Fruit fly (Drosophila melanogaster): Measurements from ENCODE around the gene Had1.
A peak's percentile ranks its signal among the peaks of the same experiment; 100 is the strongest.

Had1 gene

DNA sequence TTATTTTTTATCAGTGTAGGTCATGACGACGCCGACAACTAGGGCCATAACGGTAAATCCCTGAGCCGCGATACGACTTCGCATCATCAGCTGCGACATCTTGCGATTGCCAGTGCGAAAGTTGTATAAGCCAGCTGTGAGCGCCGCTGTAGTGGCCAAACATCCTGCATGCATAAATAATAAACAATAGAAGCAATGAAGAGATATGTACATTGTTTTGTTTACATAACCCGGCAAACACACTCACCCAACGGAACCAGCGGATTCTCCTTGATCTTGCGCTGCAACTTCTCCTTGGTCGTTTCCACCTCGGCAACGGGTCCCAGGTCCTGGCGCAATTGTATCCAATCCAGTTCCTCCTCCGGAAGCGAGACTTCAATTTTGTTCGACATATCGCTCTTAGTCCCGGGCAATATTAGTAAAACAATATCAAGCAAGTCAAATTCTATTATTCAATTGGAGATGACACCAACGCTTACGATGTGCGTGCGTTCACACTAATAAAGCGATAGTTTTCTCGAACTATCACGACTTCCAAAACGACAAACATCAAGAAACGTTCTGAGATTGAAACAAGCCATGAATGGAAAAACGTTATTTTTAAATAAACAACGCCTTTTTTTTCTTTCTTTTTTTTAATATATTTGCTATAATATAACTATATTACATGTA lies 23.2 kb upstream of the Had1 start (continued):
- no peak for TF ChIP-seq chn (GFP tag; optimal IDR thresholded peaks at IDR 0.05)
- peak; percentile 5 for TF ChIP-seq phol (tag; optimal IDR thresholded peaks at IDR 0.05)
- no peak for TF ChIP-seq Trl (optimal IDR thresholded peaks at IDR 0.05)
- no peak for TF ChIP-seq Trl (GFP tag; optimal IDR thresholded peaks at IDR 0.05)
- peak; percentile 58 for TF ChIP-seq pzg (GFP tag; optimal IDR thresholded peaks at IDR 0.05)
- TF ChIP-seq yki (optimal IDR thresholded peaks at IDR 0.05) = no peak
- no peak for TF ChIP-seq crc (GFP tag; optimal IDR thresholded peaks at IDR 0.05)
- no peak for TF ChIP-seq btn (GFP tag; optimal IDR thresholded peaks at IDR 0.05)
- TF ChIP-seq pita (GFP tag; optimal IDR thresholded peaks at IDR 0.05) = no peak
- TF ChIP-seq CG9727 (GFP tag; optimal IDR thresholded peaks at IDR 0.05) = no peak
- TF ChIP-seq ara (GFP tag; IDR thresholded peaks at IDR 0.05) = no peak
- no peak for TF ChIP-seq CG31224 (GFP tag; IDR thresholded peaks at IDR 0.05)
- TF ChIP-seq CG14860 (GFP tag; IDR thresholded peaks at IDR 0.05; ENCODE audit: partially characterized antibody) = peak; percentile 51
- no peak for TF ChIP-seq CG6689 (GFP tag; IDR thresholded peaks at IDR 0.05)
- TF ChIP-seq Mrtf (GFP tag; IDR thresholded peaks at IDR 0.05) = no peak
- TF ChIP-seq CG8290 (GFP tag; optimal IDR thresholded peaks at IDR 0.05) = no peak
- no peak for TF ChIP-seq CG8290 (tag; optimal IDR thresholded peaks at IDR 0.05)
- no peak for TF ChIP-seq fu2 (GFP tag; optimal IDR thresholded peaks at IDR 0.05)
- TF ChIP-seq CG12744 (GFP tag; optimal IDR thresholded peaks at IDR 0.05) = no peak
- no peak for TF ChIP-seq Camta (GFP tag; optimal IDR thresholded peaks at IDR 0.05)
- TF ChIP-seq h (optimal IDR thresholded peaks at IDR 0.05) = no peak
- no peak for TF ChIP-seq CG12104 (GFP tag; optimal IDR thresholded peaks at IDR 0.05)
- TF ChIP-seq dmrt11E (tag; optimal IDR thresholded peaks at IDR 0.05) = no peak
- TF ChIP-seq TFAM (GFP tag; optimal IDR thresholded peaks at IDR 0.05) = no peak
- no peak for TF ChIP-seq CG1602 (GFP tag; optimal IDR thresholded peaks at IDR 0.05)
- no peak for TF ChIP-seq CG4854 (GFP tag; optimal IDR thresholded peaks at IDR 0.05)
- TF ChIP-seq CG1233 (GFP tag; optimal IDR thresholded peaks at IDR 0.05) = no peak
- peak; percentile 78 for TF ChIP-seq CG17802 (tag; optimal IDR thresholded peaks at IDR 0.05)
- TF ChIP-seq CG14965 (GFP tag; optimal IDR thresholded peaks at IDR 0.05; ENCODE audit: borderline replicate concordance) = no peak
- no peak for TF ChIP-seq danr (GFP tag; IDR thresholded peaks at IDR 0.05)
- TF ChIP-seq Hr78 (GFP tag; optimal IDR thresholded peaks at IDR 0.05) = no peak
- TF ChIP-seq CG8478 (optimal IDR thresholded peaks at IDR 0.05) = no peak
- no peak for TF ChIP-seq br (optimal IDR thresholded peaks at IDR 0.05)
- peak; percentile 60 for TF ChIP-seq Med (GFP tag)
- TF ChIP-seq lbe (GFP tag; optimal IDR thresholded peaks at IDR 0.05) = no peak
- no peak for TF ChIP-seq schlank (tag; optimal IDR thresholded peaks at IDR 0.05)
- TF ChIP-seq nmo (GFP tag; optimal IDR thresholded peaks at IDR 0.05) = peak; percentile 11
- TF ChIP-seq nerfin-1 (tag; optimal IDR thresholded peaks at IDR 0.05) = no peak
- TF ChIP-seq C15 (GFP tag; IDR thresholded peaks at IDR 0.05) = no peak
- TF ChIP-seq vnd (GFP tag; IDR thresholded peaks at IDR 0.05; ENCODE audit: partially characterized antibody) = peak; percentile 61; the same call in 2 of the 3 replicates
- TF ChIP-seq CG10979 (tag; optimal IDR thresholded peaks at IDR 0.05) = no peak
- TF ChIP-seq CG1024 (GFP tag; IDR thresholded peaks at IDR 0.05) = 0 out of 2 replicates have a peak, but pooled peaks have one; percentile 10
- TF ChIP-seq zfh1 (GFP tag; IDR thresholded peaks at IDR 0.05) = no peak
- no peak for TF ChIP-seq CG32772 (GFP tag; IDR thresholded peaks at IDR 0.05)
- no peak for TF ChIP-seq CG10959 (GFP tag; IDR thresholded peaks at IDR 0.05)
- no peak for TF ChIP-seq CG4820 (GFP tag; optimal IDR thresholded peaks at IDR 0.05)
- TF ChIP-seq CG6272 (GFP tag; IDR thresholded peaks at IDR 0.05) = no peak
- TF ChIP-seq HHEX (GFP tag; optimal IDR thresholded peaks at IDR 0.05) = no peak
- no peak for TF ChIP-seq ttk (GFP tag; IDR thresholded peaks at IDR 0.05)
- TF ChIP-seq Deaf1 (tag; optimal IDR thresholded peaks at IDR 0.05) = no peak
- TF ChIP-seq Mes4 (GFP tag; optimal IDR thresholded peaks at IDR 0.05) = no peak
- peak; percentile 89 for TF ChIP-seq Sry-δ (GFP tag; optimal IDR thresholded peaks at IDR 0.05)
- TF ChIP-seq gcm (GFP tag; optimal IDR thresholded peaks at IDR 0.05) = no peak

All from whole organism, embryonic.